Fruit fly (Drosophila melanogaster) whole organism, wandering third instar larva: ENCODE results near the gene CG42597.

Experiments
- CG32264 ChIP-seq: fragments of 200-800 bp; sonication (Bioruptor generic); optimal IDR thresholded peaks from 2 replicates; lab custom pipeline; 2016; ENCODE audit warnings: missing biosample characterization, missing genetic modification characterization
- CrebA ChIP-seq: fragments of 200-800 bp; sonication (Bioruptor generic); optimal IDR thresholded peaks from 2 replicates; lab custom pipeline; 2016; ENCODE audit warnings: missing biosample characterization, mild to moderate bottlenecking, missing genetic modification characterization, borderline replicate concordance
- Dfd ChIP-seq: fragments of >200 bp; optimal IDR thresholded peaks from 2 replicates; lab custom pipeline; 2017; ENCODE audit warnings: missing biosample characterization, missing genetic modification characterization
- Dif ChIP-seq: fragments of 200-275, 200-300 bp; sonication (Bioruptor generic); optimal IDR thresholded peaks from 2 replicates; lab custom pipeline; 2018; ENCODE audit warnings: missing biosample characterization, missing genetic modification characterization; ENCODE audit not compliant: partially characterized antibody
- HLH106 ChIP-seq: fragments of 200-800 bp; optimal IDR thresholded peaks from 3 replicates; lab custom pipeline; 2019; ENCODE audit warnings: missing biosample characterization, mild to moderate bottlenecking, missing genetic modification characterization, moderate library complexity
- Hr83 ChIP-seq: fragments of 200-300 bp; sonication (Bioruptor generic); optimal IDR thresholded peaks from 2 replicates; lab custom pipeline; 2016; ENCODE audit warnings: missing biosample characterization, mild to moderate bottlenecking, missing genetic modification characterization, moderate library complexity; ENCODE audit not compliant: poor library complexity, severe bottlenecking
- Jra ChIP-seq: sonication (Bioruptor generic); optimal IDR thresholded peaks from 2 replicates; lab custom pipeline; 2016; ENCODE audit warnings: missing biosample characterization, missing genetic modification characterization
- Mio ChIP-seq: sonication (Bioruptor generic); optimal IDR thresholded peaks from 2 replicates; lab custom pipeline; 2016; ENCODE audit warnings: missing biosample characterization, missing genetic modification characterization
- Myc ChIP-seq: fragments of >200 bp; optimal IDR thresholded peaks from 2 replicates; lab custom pipeline; 2017
- N ChIP-seq: fragments of >200 bp; optimal IDR thresholded peaks from 2 replicates; lab custom pipeline; 2018; ENCODE audit warnings: missing biosample characterization, missing external identifiers, missing genetic modification characterization
- OdsH ChIP-seq: fragments of 200-800 bp; sonication (Bioruptor generic); optimal IDR thresholded peaks from 2 replicates; lab custom pipeline; 2016; ENCODE audit warnings: missing biosample characterization, mild to moderate bottlenecking, missing genetic modification characterization
- Rel ChIP-seq, 2 experiments: fragments of 200-800 bp; sonication (Bioruptor generic) in 1 of 2; optimal IDR thresholded peaks; 2 replicates in 1 of 2; 3 replicates in 1 of 2; lab custom pipeline; 2016 to 2019; ENCODE audit warnings: mild to moderate bottlenecking in 2 of 2, missing biosample characterization in 2 of 2, missing genetic modification characterization in 2 of 2, moderate library complexity in 1 of 2
- Vsx2 ChIP-seq: fragments of 200-300, 225-300 bp; sonication (Bioruptor generic); optimal IDR thresholded peaks from 2 replicates; lab custom pipeline; 2018; ENCODE audit warnings: missing biosample characterization, missing genetic modification characterization; ENCODE audit not compliant: partially characterized antibody
- br ChIP-seq: fragments of 200-800 bp; sonication (Bioruptor generic); optimal IDR thresholded peaks from 2 replicates; lab custom pipeline; 2016; ENCODE audit warnings: missing biosample characterization, missing genetic modification characterization
- brk ChIP-seq: fragments of 200-800 bp; sonication (Bioruptor generic); optimal IDR thresholded peaks from 2 replicates; lab custom pipeline; 2016; ENCODE audit warnings: missing biosample characterization, mild to moderate bottlenecking, missing genetic modification characterization
- dl ChIP-seq, 2 experiments: fragments of 175-275, 200-275 bp in 1 of 2; fragments of 200-275 bp in 1 of 2; sonication (Bioruptor generic); optimal IDR thresholded peaks; lab custom pipeline; 2018; ENCODE audit warnings: mild to moderate bottlenecking in 2 of 2, missing biosample characterization in 2 of 2, missing genetic modification characterization in 2 of 2, moderate library complexity in 2 of 2; ENCODE audit not compliant: partially characterized antibody in 2 of 2, insufficient read depth in 1 of 2
- dsf ChIP-seq: sonication (Bioruptor generic); optimal IDR thresholded peaks from 2 replicates; lab custom pipeline; 2016; ENCODE audit warnings: missing biosample characterization, missing genetic modification characterization, borderline replicate concordance
- ey ChIP-seq: fragments of 200-800 bp; sonication (Bioruptor generic); optimal IDR thresholded peaks from 2 replicates; lab custom pipeline; 2016; ENCODE audit warnings: missing biosample characterization, missing genetic modification characterization
- foxo ChIP-seq, 2 experiments: fragments of 200-800 bp; sonication (Bioruptor generic); optimal IDR thresholded peaks; 2 replicates in 1 of 2; 3 replicates in 1 of 2; lab custom pipeline; 2016 to 2017; ENCODE audit warnings: missing biosample characterization in 2 of 2, missing genetic modification characterization in 2 of 2
- fru ChIP-seq: fragments of 200-800 bp; sonication (Bioruptor generic); optimal IDR thresholded peaks from 3 replicates; lab custom pipeline; 2016; ENCODE audit warnings: missing biosample characterization, mild to moderate bottlenecking, missing genetic modification characterization
- h ChIP-seq: fragments of 200-800 bp; sonication (Bioruptor generic); optimal IDR thresholded peaks from 3 replicates; lab custom pipeline; 2016; ENCODE audit warnings: missing biosample characterization, mild to moderate bottlenecking, missing genetic modification characterization
- lola ChIP-seq: fragments of >200 bp; optimal IDR thresholded peaks from 2 replicates; lab custom pipeline; 2017; ENCODE audit warnings: missing biosample characterization, missing genetic modification characterization
- pan ChIP-seq: fragments of >200 bp; optimal IDR thresholded peaks from 2 replicates; lab custom pipeline; 2017
- psq ChIP-seq: fragments of 200-800 bp; sonication (Bioruptor generic); optimal IDR thresholded peaks from 3 replicates; lab custom pipeline; 2017; ENCODE audit warnings: missing biosample characterization, mild to moderate bottlenecking, missing genetic modification characterization, moderate library complexity
- rgr ChIP-seq: fragments of 200-800 bp; sonication (Bioruptor generic); optimal IDR thresholded peaks from 3 replicates; lab custom pipeline; 2016; ENCODE audit warnings: missing biosample characterization, mild to moderate bottlenecking, missing genetic modification characterization
- sage ChIP-seq: fragments of 200-800 bp; sonication (Bioruptor generic); optimal IDR thresholded peaks from 2 replicates; lab custom pipeline; 2016; ENCODE audit warnings: missing biosample characterization, mild to moderate bottlenecking, missing genetic modification characterization
- sv ChIP-seq: fragments of 200-800 bp; sonication (Bioruptor generic); optimal IDR thresholded peaks from 3 replicates; lab custom pipeline; 2016; ENCODE audit warnings: missing biosample characterization, missing genetic modification characterization
- tai ChIP-seq: sonication (Bioruptor generic); optimal IDR thresholded peaks from 2 replicates; lab custom pipeline; 2016; ENCODE audit warnings: missing biosample characterization, missing genetic modification characterization
- usp ChIP-seq: fragments of >200 bp; optimal IDR thresholded peaks from 2 replicates; lab custom pipeline; 2017; ENCODE audit warnings: missing biosample characterization, missing genetic modification characterization

Gene CG42597

DNA sequence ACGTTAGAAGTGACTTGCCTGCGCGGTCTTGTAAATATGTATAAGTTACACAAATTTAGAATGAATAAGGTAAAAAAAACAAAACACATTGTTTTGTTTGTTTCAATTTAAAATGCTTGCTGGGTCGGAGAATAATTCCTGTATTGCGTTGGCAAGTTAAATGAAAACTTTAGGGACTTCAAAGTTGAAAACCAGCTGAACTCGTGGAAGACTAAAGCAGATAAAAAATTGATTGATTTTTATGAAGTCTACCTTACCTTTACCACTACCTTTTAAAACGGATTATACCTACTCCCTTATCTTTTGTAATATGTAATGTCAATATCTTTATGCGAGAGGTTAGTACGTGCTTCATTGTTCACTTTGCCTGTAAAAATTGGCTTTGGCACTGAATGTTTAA is at the start of gene CG42597:
TSS of gene CG42597 (minus strand) at position 101 of the 400 bp plus-strand sequence.
- TF ChIP-seq h (GFP tag; lab: Kevin White, UChicago), result no peak
- TF ChIP-seq Dfd (GFP tag; lab: Kevin White, UChicago), result no peak
- TF ChIP-seq dsf (GFP tag; lab: Kevin White, UChicago), result no peak
- no peak for TF ChIP-seq Hr83
- no peak for TF ChIP-seq sage (GFP tag; lab: Kevin White, UChicago)
- no peak for TF ChIP-seq brk (GFP tag; lab: Kevin White, UChicago)
- TF ChIP-seq CrebA (GFP tag; lab: Kevin White, UChicago), result no peak
- TF ChIP-seq dl (GFP tag; optimal IDR thresholded peaks at IDR 0.05; lab: Kevin White, UChicago; ENCODE audit: insufficient read depth in 1 of 2, partially characterized antibody in 2 of 2), result no peak

- TF ChIP-seq ey (no peak), HLH106 (no peak), N (no peak)
These were observed 43.5 kb upstream of the CG42597 start, which contains the start of gene CG6675 for dm6 chr2L:22108664-22109063. Gene CG6675, plus strand, starts transcription at chr2L:22108964.

DNA sequence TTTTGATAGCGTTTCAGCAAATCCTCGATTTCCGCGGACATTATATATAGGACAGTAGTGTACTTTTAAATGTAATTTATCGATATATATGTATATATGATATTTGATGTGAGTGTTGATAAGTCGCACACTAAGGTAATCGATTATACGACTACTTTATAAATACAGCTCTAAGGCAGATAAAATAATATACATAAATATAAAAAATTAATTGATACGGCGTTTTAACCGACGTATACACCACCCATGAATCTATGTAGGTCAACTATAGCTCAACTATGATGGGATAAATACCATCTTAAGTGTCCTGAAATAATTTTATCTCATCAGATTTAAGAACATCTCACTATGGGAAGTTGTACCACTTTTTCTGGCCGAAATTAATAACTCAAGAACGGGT is 42.1 kb upstream of the CG42597 start, which contains the start of gene CG10834:
TSS of gene CG10834 (minus strand) at position 101 of the 400 bp plus-strand sequence.
- TF ChIP-seq Myc (lab: Kevin White, UChicago), result no peak
- TF ChIP-seq Vsx2 (GFP tag; lab: Kevin White, UChicago), result no peak
- TF ChIP-seq psq (GFP tag; lab: Kevin White, UChicago), result no peak
- no peak for TF ChIP-seq rgr
- TF ChIP-seq sv (GFP tag; lab: Kevin White, UChicago), result no peak
- TF ChIP-seq dsf (GFP tag; lab: Kevin White, UChicago), result no peak
- TF ChIP-seq OdsH (GFP tag; lab: Kevin White, UChicago), result no peak
- no peak for TF ChIP-seq Dif (GFP tag; lab: Kevin White, UChicago)

dm6 chr2L:22105412-22105811 is 40.3 kb upstream of the CG42597 start, which contains the start of gene CG15219:
Gene CG15219, minus strand, starts transcription at chr2L:22105512.
- TF ChIP-seq tai (GFP tag; lab: Kevin White, UChicago), result no peak

DNA sequence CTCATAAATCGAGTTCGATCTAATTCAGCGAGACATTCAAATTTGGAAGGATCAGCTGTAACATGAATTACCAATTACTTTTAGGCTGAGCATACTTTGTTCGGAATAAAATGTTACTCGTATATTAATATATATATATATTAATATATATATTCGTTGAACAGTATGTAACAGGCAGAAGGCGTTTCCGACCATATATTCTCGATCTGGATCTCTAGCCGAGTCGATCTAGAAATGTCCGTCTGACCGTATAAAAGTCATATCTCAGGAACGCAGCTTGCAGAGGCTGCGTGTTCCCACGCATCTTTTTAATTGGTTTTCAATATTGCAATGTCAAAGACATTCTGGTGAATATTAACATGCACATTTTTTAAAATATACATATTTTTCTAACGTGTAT is 39.2 kb upstream of the CG42597 start, which contains the start of gene tplus3b:
TSS of gene tplus3b (minus strand) at position 101 of the 400 bp plus-strand sequence.
- TF ChIP-seq ey (no peak), foxo (GFP tag; optimal IDR thresholded peaks at IDR 0.05; lab: Kevin White, UChicago) (no peak), fru (no peak), CG32264 (GFP tag; lab: Kevin White, UChicago) (no peak), lola (no peak), h (GFP tag; lab: Kevin White, UChicago) (no peak), Rel (GFP tag; optimal IDR thresholded peaks at IDR 0.05; lab: Kevin White, UChicago) (no peak), Rel (tag; optimal IDR thresholded peaks at IDR 0.05; lab: Kevin White, UChicago) (no peak)

dm6 chr2L:22079332-22079731 is 14.2 kb upstream of the CG42597 start, which contains the start of gene ttm3:
Gene ttm3, plus strand, starts transcription at chr2L:22079632.
- TF ChIP-seq dsf (GFP tag; lab: Kevin White, UChicago), result no peak
- no peak for TF ChIP-seq br
- TF ChIP-seq Jra (GFP tag; lab: Kevin White, UChicago), result no peak
- TF ChIP-seq ey, result no peak
- TF ChIP-seq Dif (GFP tag; lab: Kevin White, UChicago), result no peak
- no peak for TF ChIP-seq pan (lab: Kevin White, UChicago)
- TF ChIP-seq usp (GFP tag; lab: Kevin White, UChicago), result no peak
- no peak for TF ChIP-seq Mio
- TF ChIP-seq sage (GFP tag; lab: Kevin White, UChicago), result no peak
- no peak for TF ChIP-seq brk (GFP tag; lab: Kevin White, UChicago)
- TF ChIP-seq, all 38 proteins: peak for 0
